Worm (Caenorhabditis elegans) whole organism, young adult: ENCODE data around the gene C05B5.12.

Source experiments
- F52B5.7 ChIP-seq: sonication (generic microtip); optimal IDR thresholded peaks from 2 replicates; lab custom pipeline; 2016; ENCODE audit warnings: mild to moderate bottlenecking, missing genetic modification characterization, missing compliant biosample characterization
- rcor-1 ChIP-seq: fragments of 200-800 bp; sonication (Bioruptor generic); IDR thresholded peaks from 2 replicates; pipeline ENCODE4 v1.3.6; 2022; ENCODE audit warnings: missing genetic modification reagents, missing genetic modification characterization, missing compliant biosample characterization
- snpc-4 ChIP-seq, 5 experiments: fragments of 150-350 bp in 1 of 5; sonication (generic microtip) in 4 of 5; optimal IDR thresholded peaks; 2 replicates each; lab custom pipeline; 2014 to 2018; ENCODE audit warnings: missing genetic modification characterization in 5 of 5, missing biosample characterization in 3 of 5, antibody characterized with exemption in 2 of 5, mild to moderate bottlenecking in 2 of 5, missing compliant biosample characterization in 2 of 5, missing genotype in 2 of 5, moderate library complexity in 2 of 5, missing genetic modification reagents in 1 of 5

ce11 chrIII:10035783-10036182 is 48.6 kb downstream of the C05B5.12 start, which contains the start of gene xbx-3:
- TF ChIP-seq F52B5.7 (no peak), rcor-1 (GFP tag; lab: Robert Waterston, UW) (no peak), snpc-4 (GFP tag; optimal IDR thresholded peaks at IDR 0.05; lab: Kevin White, UChicago) (no peak), snpc-4 (tag; optimal IDR thresholded peaks at IDR 0.05; lab: Kevin White, UChicago) (no peak)
